Fruit fly (Drosophila melanogaster): ENCODE results near the gene mfr.

DNA sequence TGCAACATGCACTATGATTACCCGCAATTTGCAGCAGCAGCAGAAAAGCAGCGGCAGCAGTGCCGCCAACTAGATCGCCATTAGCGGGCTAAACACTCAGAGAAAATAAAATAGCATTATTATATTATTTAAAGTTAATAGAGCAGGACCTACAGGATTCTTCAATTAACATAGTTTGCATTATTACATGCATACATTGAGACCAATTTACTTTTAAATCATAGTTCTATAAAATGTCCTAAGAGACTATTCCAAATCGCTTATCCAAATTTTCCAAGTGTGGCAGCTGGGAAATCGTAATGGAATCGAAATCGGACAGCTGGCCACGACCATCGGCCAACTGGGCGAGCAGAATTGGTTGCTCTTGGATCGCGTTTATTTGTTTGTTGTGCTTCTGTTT, 41.9 kb downstream of the mfr start:
- TF ChIP-seq h (optimal IDR thresholded peaks at IDR 0.05) (no peak), ttk (optimal IDR thresholded peaks at IDR 0.05) (no peak), insv (optimal IDR thresholded peaks at IDR 0.05) (no peak), Myc (optimal IDR thresholded peaks at IDR 0.05) (no peak), psq (optimal IDR thresholded peaks at IDR 0.05) (no peak)

Data from Kc167 (cell line).